Worm (Caenorhabditis elegans): Measurements from ENCODE around the gene C35A5.11.

C35A5.11 gene

ce11 chrV:10465478-10465877, 37.4 kb downstream of the C35A5.11 start:
- TF ChIP-seq ref-1 (GFP tag; conservative IDR thresholded peaks at IDR 0.05): no peak
- no peak for TF ChIP-seq T22C8.4 (GFP tag; IDR thresholded peaks at IDR 0.05)
- TF ChIP-seq flt-1 (GFP tag; IDR thresholded peaks at IDR 0.05): no peak
- no peak for TF ChIP-seq cog-1 (tag; optimal IDR thresholded peaks at IDR 0.05)
- TF ChIP-seq ztf-29 (GFP tag; IDR thresholded peaks at IDR 0.05): no peak

- TF ChIP-seq klf-2 (GFP tag; conservative IDR thresholded peaks at IDR 0.05): no peak
- no peak for TF ChIP-seq ref-1 (GFP tag; conservative IDR thresholded peaks at IDR 0.05)
- TF ChIP-seq ztf-29 (GFP tag; IDR thresholded peaks at IDR 0.05): no peak
- TF ChIP-seq cog-1 (tag; optimal IDR thresholded peaks at IDR 0.05): no peak
- TF ChIP-seq T22C8.4 (GFP tag; IDR thresholded peaks at IDR 0.05): no peak
- no peak for TF ChIP-seq flt-1 (GFP tag; IDR thresholded peaks at IDR 0.05)
- no peak for TF ChIP-seq tab-1 (GFP tag; IDR thresholded peaks at IDR 0.05)
- TF ChIP-seq med-1 (GFP tag; optimal IDR thresholded peaks at IDR 0.05; ENCODE audit: insufficient read depth): no peak
- TF ChIP-seq ztf-23 (GFP tag; IDR thresholded peaks at IDR 0.05): no peak
Observed at ce11 chrV:10464746-10465145, 38.2 kb downstream of the C35A5.11 start.

ce11 chrV:10464160-10464559, 38.8 kb downstream of the C35A5.11 start:
- TF ChIP-seq ztf-29 (GFP tag; IDR thresholded peaks at IDR 0.05) (no peak), tab-1 (GFP tag; IDR thresholded peaks at IDR 0.05) (no peak), flt-1 (GFP tag; IDR thresholded peaks at IDR 0.05) (no peak), cog-1 (tag; optimal IDR thresholded peaks at IDR 0.05) (no peak), ztf-23 (GFP tag; IDR thresholded peaks at IDR 0.05) (no peak), klf-2 (GFP tag; conservative IDR thresholded peaks at IDR 0.05) (no peak), ref-1 (GFP tag; conservative IDR thresholded peaks at IDR 0.05) (no peak), T22C8.4 (GFP tag; IDR thresholded peaks at IDR 0.05) (no peak), med-1 (GFP tag; optimal IDR thresholded peaks at IDR 0.05; ENCODE audit: insufficient read depth) (no peak)

DNA sequence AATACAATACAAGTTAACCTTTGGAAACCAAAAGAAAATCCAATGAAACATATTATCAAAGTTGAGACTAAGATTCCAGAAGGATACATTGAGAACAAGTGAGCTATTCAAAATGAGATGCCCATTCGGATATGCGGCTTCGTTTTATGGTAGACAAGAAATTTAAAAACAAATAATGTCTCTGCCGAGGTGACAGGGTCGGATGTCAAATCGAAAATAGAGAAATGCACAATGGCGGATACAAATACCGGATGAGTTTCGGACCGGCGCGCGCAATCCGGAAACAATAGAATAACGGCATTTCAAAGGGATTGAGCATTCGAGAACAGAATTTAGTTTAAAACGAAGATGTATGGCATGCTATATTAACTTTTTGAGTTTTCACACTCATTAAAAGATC, 39.6 kb downstream of the C35A5.11 start, which contains the start of gene F22E12.3:
F22E12.3 (minus strand) TSS at position 101 of the 400 bp plus-strand sequence.
- TF ChIP-seq T22C8.4 (GFP tag; IDR thresholded peaks at IDR 0.05) (no peak), med-1 (GFP tag; optimal IDR thresholded peaks at IDR 0.05; ENCODE audit: insufficient read depth) (no peak), tab-1 (GFP tag; IDR thresholded peaks at IDR 0.05) (no peak), cog-1 (tag; optimal IDR thresholded peaks at IDR 0.05) (no peak), ztf-29 (GFP tag; IDR thresholded peaks at IDR 0.05) (no peak), ztf-23 (GFP tag; IDR thresholded peaks at IDR 0.05) (no peak), flt-1 (GFP tag; IDR thresholded peaks at IDR 0.05) (no peak), ref-1 (GFP tag; conservative IDR thresholded peaks at IDR 0.05) (no peak), klf-2 (GFP tag; conservative IDR thresholded peaks at IDR 0.05) (no peak)

- TF ChIP-seq klf-2 (GFP tag; conservative IDR thresholded peaks at IDR 0.05): no peak
Observed at ce11 chrV:10462066-10462465, 40.8 kb downstream of the C35A5.11 start, which contains the start of gene chw-1. Gene chw-1, plus strand, starts transcription at chrV:10462282.

DNA sequence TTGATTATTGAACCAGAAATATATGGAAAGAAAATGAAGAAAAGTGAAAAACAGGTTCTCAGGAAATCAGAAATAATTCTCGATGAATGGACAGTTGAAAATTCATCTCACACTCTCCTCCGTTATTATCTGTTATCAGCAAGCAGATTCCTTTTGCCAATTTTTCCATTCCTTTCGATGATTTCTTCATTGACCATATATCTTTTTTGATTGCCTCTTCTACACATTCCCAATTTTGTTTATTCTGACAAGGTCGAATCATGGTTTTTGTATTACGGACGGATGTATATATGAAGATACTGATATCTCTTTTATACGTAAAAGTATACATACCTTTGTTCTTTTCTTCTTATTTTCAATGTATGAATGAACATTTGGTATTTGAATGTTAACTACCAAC, 42.2 kb downstream of the C35A5.11 start:
- no peak for TF ChIP-seq flt-1 (GFP tag; IDR thresholded peaks at IDR 0.05)
- no peak for TF ChIP-seq ztf-23 (GFP tag; IDR thresholded peaks at IDR 0.05)
- no peak for TF ChIP-seq med-1 (GFP tag; optimal IDR thresholded peaks at IDR 0.05; ENCODE audit: insufficient read depth)
- no peak for TF ChIP-seq klf-2 (GFP tag; conservative IDR thresholded peaks at IDR 0.05)
- no peak for TF ChIP-seq tab-1 (GFP tag; IDR thresholded peaks at IDR 0.05)
- no peak for TF ChIP-seq cog-1 (tag; optimal IDR thresholded peaks at IDR 0.05)
- no peak for TF ChIP-seq ref-1 (GFP tag; conservative IDR thresholded peaks at IDR 0.05)
- TF ChIP-seq T22C8.4 (GFP tag; IDR thresholded peaks at IDR 0.05): no peak
- no peak for TF ChIP-seq ztf-29 (GFP tag; IDR thresholded peaks at IDR 0.05)

DNA sequence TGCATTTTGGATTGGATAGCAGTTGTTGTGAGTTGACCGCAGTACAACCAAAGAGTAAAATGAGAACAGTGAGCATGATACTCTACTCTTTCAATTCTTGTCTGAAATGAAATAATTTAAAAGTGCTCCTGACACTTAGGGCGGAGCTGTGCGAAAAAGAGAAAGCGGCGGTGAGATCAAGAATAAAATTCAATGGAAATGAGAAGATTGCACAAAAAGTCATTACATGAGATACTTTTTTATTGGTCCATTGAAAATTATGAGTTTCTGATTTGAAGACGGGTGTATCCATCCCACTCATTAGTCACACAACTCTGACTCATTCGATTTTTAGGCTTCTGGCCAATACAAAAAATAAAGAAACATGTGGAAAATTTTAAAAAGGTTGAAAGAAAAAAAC, 45.7 kb downstream of the C35A5.11 start, which contains the start of gene F22E12.1:
F22E12.1 (minus strand) TSS at position 101 of the 400 bp plus-strand sequence.
- TF ChIP-seq tab-1 (GFP tag; IDR thresholded peaks at IDR 0.05) (no peak), ref-1 (GFP tag; conservative IDR thresholded peaks at IDR 0.05) (no peak), ztf-29 (GFP tag; IDR thresholded peaks at IDR 0.05) (no peak), flt-1 (GFP tag; IDR thresholded peaks at IDR 0.05) (no peak), ztf-23 (GFP tag; IDR thresholded peaks at IDR 0.05) (no peak), med-1 (GFP tag; optimal IDR thresholded peaks at IDR 0.05; ENCODE audit: insufficient read depth) (no peak), klf-2 (GFP tag; conservative IDR thresholded peaks at IDR 0.05) (no peak), cog-1 (tag; optimal IDR thresholded peaks at IDR 0.05) (no peak), T22C8.4 (GFP tag; IDR thresholded peaks at IDR 0.05) (no peak)

DNA sequence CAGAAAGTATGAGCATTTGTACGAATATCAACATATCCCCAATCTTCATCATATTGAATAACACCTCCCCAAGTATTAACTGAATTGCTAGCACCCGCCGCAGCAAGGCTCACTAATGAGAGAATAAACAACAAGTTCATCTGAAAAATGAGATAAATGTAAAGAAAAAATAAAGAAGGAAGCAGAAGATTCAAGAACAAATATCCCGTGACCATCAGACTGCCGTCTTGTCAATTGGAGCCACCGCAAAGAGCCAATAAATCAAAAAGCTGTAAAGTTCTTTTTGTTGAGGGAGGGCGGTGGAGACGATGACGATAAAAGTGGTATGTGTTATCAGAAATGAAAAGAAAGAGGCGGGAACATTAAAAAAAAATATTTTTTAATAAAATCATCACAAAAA, 49.4 kb downstream of the C35A5.11 start, which contains the start of gene Y32F6A.5:
Y32F6A.5 (minus strand) TSS at position 140 of the 400 bp plus-strand sequence.
- TF ChIP-seq T22C8.4 (GFP tag; IDR thresholded peaks at IDR 0.05) (no peak), ztf-23 (GFP tag; IDR thresholded peaks at IDR 0.05) (no peak), klf-2 (GFP tag; conservative IDR thresholded peaks at IDR 0.05) (no peak), cog-1 (tag; optimal IDR thresholded peaks at IDR 0.05) (no peak), flt-1 (GFP tag; IDR thresholded peaks at IDR 0.05) (no peak), ztf-29 (GFP tag; IDR thresholded peaks at IDR 0.05) (no peak), med-1 (GFP tag; optimal IDR thresholded peaks at IDR 0.05; ENCODE audit: insufficient read depth) (no peak), ref-1 (GFP tag; conservative IDR thresholded peaks at IDR 0.05) (no peak), tab-1 (GFP tag; IDR thresholded peaks at IDR 0.05) (no peak)

Data from whole organism, midembryonic.